Fruit fly (Drosophila melanogaster): Measurements from ENCODE around the gene CG11251.

Gene CG11251

dm6 chr3L:13108354-13108882 lies 18.6 kb upstream of the CG11251 start:
- TF ChIP-seq CG9948 (tag; optimal IDR thresholded peaks at IDR 0.05) (no peak), CG34367 (tag; optimal IDR thresholded peaks at IDR 0.05) (no peak), CG14655 (GFP tag; optimal IDR thresholded peaks at IDR 0.05) (no peak), CG17806 (tag; optimal IDR thresholded peaks at IDR 0.05) (no peak)

DNA sequence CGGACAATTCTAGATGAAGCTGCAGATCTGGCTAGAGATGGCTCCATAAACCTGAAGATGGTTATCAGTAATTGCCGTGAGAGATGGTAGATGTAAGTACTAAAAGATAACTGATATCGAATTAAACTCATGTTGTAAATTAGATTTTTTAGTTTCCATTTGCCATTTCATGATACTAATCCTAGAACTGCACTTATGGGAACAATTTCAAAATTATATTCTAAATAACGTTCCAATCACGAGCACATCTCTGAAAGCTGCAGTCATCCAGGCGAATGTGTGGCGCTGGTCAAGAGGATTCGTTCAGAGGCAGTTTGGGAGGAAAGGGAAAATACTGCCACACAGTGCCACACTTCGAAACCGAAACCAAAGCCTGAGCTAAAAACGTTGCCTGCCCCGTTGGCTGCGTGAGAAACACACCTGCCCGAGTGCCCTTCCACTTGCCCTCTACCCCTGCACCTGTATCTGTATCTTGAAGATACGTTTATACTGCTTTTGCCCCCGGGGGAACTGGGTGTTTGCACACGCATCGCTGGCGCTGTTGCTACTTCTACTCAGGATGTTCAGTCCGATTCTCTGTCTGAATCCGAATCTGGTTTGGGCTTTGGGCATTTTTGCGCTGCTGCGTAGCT lies 17.7 kb upstream of the CG11251 start:
- TF ChIP-seq CG32121 (GFP tag; IDR thresholded peaks at IDR 0.05) = no peak
- no peak for TF ChIP-seq Snoo (tag; optimal IDR thresholded peaks at IDR 0.05)
- peak; percentile 23 for TF ChIP-seq EcR (GFP tag; optimal IDR thresholded peaks at IDR 0.05)
- peak; percentile 77 for TF ChIP-seq CG14655 (GFP tag; optimal IDR thresholded peaks at IDR 0.05)
- TF ChIP-seq D1 (tag; optimal IDR thresholded peaks at IDR 0.05) = peak; percentile 46
- TF ChIP-seq Ets98B (GFP tag; IDR thresholded peaks at IDR 0.05) = no peak
- 0 out of 3 replicates have a peak, but pooled peaks have one; percentile 25 for TF ChIP-seq fd96Ca (GFP tag; IDR thresholded peaks at IDR 0.05)
- peak; percentile 60 for TF ChIP-seq Pif1B (GFP tag; optimal IDR thresholded peaks at IDR 0.05)
- peak; percentile 43; the same call in 1 of the 2 replicates for TF ChIP-seq CG12605 (GFP tag; IDR thresholded peaks at IDR 0.05)
- TF ChIP-seq rn (GFP tag; IDR thresholded peaks at IDR 0.05) = no peak
- peak; percentile 75 for TF ChIP-seq CG8159 (tag; optimal IDR thresholded peaks at IDR 0.05)
- TF ChIP-seq CG15710 (tag; optimal IDR thresholded peaks at IDR 0.05) = peak; percentile 73
- peak; percentile 39 for TF ChIP-seq CG8301 (tag; optimal IDR thresholded peaks at IDR 0.05)
- TF ChIP-seq CG4496 (GFP tag; IDR thresholded peaks at IDR 0.05) = peak; percentile 34; the same call in 1 of the 3 replicates
- peak; percentile 81 for TF ChIP-seq CG9948 (tag; optimal IDR thresholded peaks at IDR 0.05)
- no peak for TF ChIP-seq CG10348 (GFP tag; IDR thresholded peaks at IDR 0.05)
- peak; percentile 74 for TF ChIP-seq Pif1A (GFP tag; optimal IDR thresholded peaks at IDR 0.05)
- peak; percentile 50 for TF ChIP-seq CG34367 (tag; optimal IDR thresholded peaks at IDR 0.05)
- peak; percentile 83 for TF ChIP-seq CG17806 (tag; optimal IDR thresholded peaks at IDR 0.05)
- TF ChIP-seq gl (tag; optimal IDR thresholded peaks at IDR 0.05) = peak; percentile 68
- peak; percentile 28 for TF ChIP-seq CG13204 (GFP tag; optimal IDR thresholded peaks at IDR 0.05)

dm6 chr3L:13105863-13106262 lies 16.1 kb upstream of the CG11251 start:
- TF ChIP-seq Pif1B (GFP tag; optimal IDR thresholded peaks at IDR 0.05) (no peak), CG9948 (tag; optimal IDR thresholded peaks at IDR 0.05) (no peak), CG8159 (tag; optimal IDR thresholded peaks at IDR 0.05) (no peak), D1 (tag; optimal IDR thresholded peaks at IDR 0.05) (no peak)

DNA sequence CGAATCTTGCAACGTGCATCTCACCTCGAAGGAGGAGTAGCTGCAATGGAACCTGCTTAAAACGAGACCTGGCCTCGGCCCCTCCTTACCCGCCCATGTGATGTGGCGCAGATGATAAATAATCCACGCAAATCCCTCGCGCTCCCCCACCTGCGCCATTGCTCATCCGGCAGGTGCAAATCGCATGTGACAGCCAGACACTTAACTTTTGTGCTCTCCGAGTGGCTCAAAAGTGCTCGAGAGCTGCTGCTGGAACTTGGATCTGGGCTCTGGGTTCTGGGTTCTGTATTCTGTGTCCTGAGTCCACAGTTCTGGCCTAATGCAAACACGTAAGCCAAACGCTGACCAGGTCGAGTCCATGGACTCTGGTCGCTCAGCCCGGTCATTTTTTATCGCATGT lies 10.7 kb upstream of the CG11251 start:
- TF ChIP-seq CG4496 (GFP tag; IDR thresholded peaks at IDR 0.05) = no peak
- peak; percentile 17 for TF ChIP-seq CG13204 (GFP tag; optimal IDR thresholded peaks at IDR 0.05)

dm6 chr3L:13099151-13099550 lies 9.4 kb upstream of the CG11251 start:
- TF ChIP-seq CG32121 (GFP tag; IDR thresholded peaks at IDR 0.05) (no peak), CG8159 (tag; optimal IDR thresholded peaks at IDR 0.05) (no peak), CG34367 (tag; optimal IDR thresholded peaks at IDR 0.05) (no peak), CG8301 (tag; optimal IDR thresholded peaks at IDR 0.05) (no peak), fd96Ca (GFP tag; IDR thresholded peaks at IDR 0.05) (no peak), Pif1B (GFP tag; optimal IDR thresholded peaks at IDR 0.05) (no peak), CG14655 (GFP tag; optimal IDR thresholded peaks at IDR 0.05) (no peak), rn (GFP tag; IDR thresholded peaks at IDR 0.05) (no peak), CG17806 (tag; optimal IDR thresholded peaks at IDR 0.05) (no peak), gl (tag; optimal IDR thresholded peaks at IDR 0.05) (no peak), EcR (GFP tag; optimal IDR thresholded peaks at IDR 0.05) (no peak), D1 (tag; optimal IDR thresholded peaks at IDR 0.05) (no peak), Ets98B (GFP tag; IDR thresholded peaks at IDR 0.05) (no peak), CG15710 (tag; optimal IDR thresholded peaks at IDR 0.05) (no peak), CG13204 (GFP tag; optimal IDR thresholded peaks at IDR 0.05) (no peak), CG9948 (tag; optimal IDR thresholded peaks at IDR 0.05) (no peak), CG12605 (GFP tag; IDR thresholded peaks at IDR 0.05) (no peak), CG4496 (GFP tag; IDR thresholded peaks at IDR 0.05) (no peak), Snoo (tag; optimal IDR thresholded peaks at IDR 0.05) (no peak)

DNA sequence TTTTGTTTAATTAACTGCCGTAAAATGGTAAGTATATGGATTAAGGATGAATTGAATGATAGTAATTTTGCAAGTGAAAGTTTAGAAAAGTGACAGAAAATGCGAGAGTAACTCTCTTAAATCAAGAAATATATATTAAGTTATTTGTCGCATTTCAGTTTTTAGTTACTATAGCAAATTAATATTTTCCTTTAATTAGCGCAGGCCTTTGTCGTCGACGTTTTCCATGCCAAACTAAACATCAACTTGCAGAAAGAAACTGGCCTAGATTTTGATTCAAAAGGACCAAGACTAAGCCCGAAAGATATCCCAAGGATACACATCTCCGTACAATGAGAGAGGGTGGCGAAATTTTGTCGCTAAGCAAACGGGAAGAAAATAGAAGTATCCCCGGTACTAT lies 2.6 kb downstream of the CG11251 start, which contains the start of gene CG17300:
Gene CG17300 (minus strand): TSS at position 101 of the 400 bp plus-strand sequence.
- TF ChIP-seq CG12605 (GFP tag; IDR thresholded peaks at IDR 0.05) (no peak), Snoo (tag; optimal IDR thresholded peaks at IDR 0.05) (no peak), CG34367 (tag; optimal IDR thresholded peaks at IDR 0.05) (no peak), Ets98B (GFP tag; IDR thresholded peaks at IDR 0.05) (no peak), rn (GFP tag; IDR thresholded peaks at IDR 0.05) (no peak), D1 (tag; optimal IDR thresholded peaks at IDR 0.05) (no peak), CG8159 (tag; optimal IDR thresholded peaks at IDR 0.05) (no peak), CG14655 (GFP tag; optimal IDR thresholded peaks at IDR 0.05) (no peak), CG17806 (tag; optimal IDR thresholded peaks at IDR 0.05) (no peak), CG13204 (GFP tag; optimal IDR thresholded peaks at IDR 0.05) (no peak), CG10348 (GFP tag; IDR thresholded peaks at IDR 0.05) (no peak), gl (tag; optimal IDR thresholded peaks at IDR 0.05) (no peak), fd96Ca (GFP tag; IDR thresholded peaks at IDR 0.05) (no peak), CG15710 (tag; optimal IDR thresholded peaks at IDR 0.05) (no peak), Pif1B (GFP tag; optimal IDR thresholded peaks at IDR 0.05) (no peak), CG9948 (tag; optimal IDR thresholded peaks at IDR 0.05) (no peak)

Measured in whole organism, pupa.